Fruit fly (Drosophila melanogaster) whole organism, embryonic: Measurements from ENCODE around the gene CG15643.

Source experiments
- Aef1 ChIP-seq: fragments of 200-800 bp; sonication (Bioruptor generic); IDR thresholded peaks from 3 replicates; pipeline ENCODE4 v1.3.6; 2022; ENCODE audit warnings: missing biosample characterization, missing genetic modification characterization
- Atf6 ChIP-seq: fragments of 200-800 bp; sonication (Bioruptor generic); IDR thresholded peaks from 2 replicates; pipeline ENCODE4 v1.3.6; 2022; ENCODE audit warnings: missing biosample characterization, missing genetic modification characterization
- Awh ChIP-seq: fragments of 200-800 bp; sonication (Bioruptor generic); IDR thresholded peaks from 2 replicates; pipeline ENCODE4, ENCODE4 v1.3.6; 2022; ENCODE audit warnings: missing biosample characterization, missing genetic modification characterization
- CG11695 ChIP-seq: fragments of 200-800 bp; sonication (Bioruptor generic); IDR thresholded peaks from 3 replicates; pipeline ENCODE4 v1.3.6; 2022; ENCODE audit warnings: missing biosample characterization, missing genetic modification characterization
- CG11723 ChIP-seq: fragments of 200-800 bp; sonication (Bioruptor generic); optimal IDR thresholded peaks from 2 replicates; lab custom pipeline; 2017; ENCODE audit warnings: missing biosample characterization, mild to moderate bottlenecking, missing genetic modification characterization
- CG12391 ChIP-seq: fragments of 200-800 bp; sonication (Bioruptor generic); optimal IDR thresholded peaks from 3 replicates; lab custom pipeline; 2018; ENCODE audit warnings: missing biosample characterization, mild to moderate bottlenecking, missing genetic modification characterization, moderate library complexity
- CG15479 ChIP-seq: fragments of 200-800 bp; sonication (Bioruptor generic); optimal IDR thresholded peaks from 3 replicates; lab custom pipeline; 2019; ENCODE audit warnings: missing biosample characterization, mild to moderate bottlenecking, missing genetic modification characterization, moderate library complexity
- CG1603 ChIP-seq: fragments of 200-800 bp; sonication (Bioruptor generic); optimal IDR thresholded peaks from 2 replicates; lab custom pipeline; 2019; ENCODE audit warnings: missing biosample characterization, mild to moderate bottlenecking, missing genetic modification characterization, moderate library complexity
- CG4854 ChIP-seq: fragments of 200-800 bp; sonication (Bioruptor generic); optimal IDR thresholded peaks from 2 replicates; lab custom pipeline; 2016; ENCODE audit warnings: missing biosample characterization, missing genetic modification characterization, inconsistent platforms
- CG6254 ChIP-seq: fragments of 200-800 bp; sonication (Bioruptor generic); optimal IDR thresholded peaks from 3 replicates; lab custom pipeline; 2017; ENCODE audit warnings: mild to moderate bottlenecking, missing biosample characterization, missing genetic modification reagents, missing genetic modification characterization
- CG7987 ChIP-seq: fragments of 200-800 bp; sonication (Bioruptor generic); optimal IDR thresholded peaks from 2 replicates; lab custom pipeline; 2018; ENCODE audit warnings: missing biosample characterization, mild to moderate bottlenecking, missing genetic modification characterization, moderate library complexity
- CG9437 ChIP-seq: fragments of 200-800 bp; sonication (Bioruptor generic); optimal IDR thresholded peaks from 2 replicates; lab custom pipeline; 2018; ENCODE audit warnings: missing biosample characterization, mild to moderate bottlenecking, missing genetic modification characterization
- Dp ChIP-seq: fragments of 200-800 bp; sonication (Bioruptor generic); optimal IDR thresholded peaks from 2 replicates; lab custom pipeline; 2018; ENCODE audit warnings: missing biosample characterization, mild to moderate bottlenecking, missing genetic modification characterization, moderate library complexity
- E2f2 ChIP-seq: fragments of 200-800 bp; sonication (Bioruptor generic); IDR thresholded peaks from 2 replicates; pipeline ENCODE4 v1.3.6; 2022; ENCODE audit warnings: missing biosample characterization, missing genetic modification characterization
- Ets97D ChIP-seq: fragments of 200-800 bp; sonication (Bioruptor generic); optimal IDR thresholded peaks from 3 replicates; lab custom pipeline; 2016; ENCODE audit warnings: missing biosample characterization, missing genetic modification characterization
- Gsc ChIP-seq: fragments of 200-800 bp; sonication (Bioruptor generic); IDR thresholded peaks from 2 replicates; pipeline ENCODE4 v1.3.6; 2022; ENCODE audit warnings: missing biosample characterization, missing genetic modification characterization
- Gug ChIP-seq: fragments of 200-800 bp; sonication (Bioruptor generic); IDR thresholded peaks from 4 replicates; pipeline ENCODE4 v1.3.6; 2022; ENCODE audit warnings: missing biosample characterization, missing genetic modification characterization
- HLH54F ChIP-seq: fragments of 200-800 bp; sonication (Bioruptor generic); optimal IDR thresholded peaks from 3 replicates; lab custom pipeline; 2016; ENCODE audit warnings: missing biosample characterization, missing genetic modification characterization
- Hand ChIP-seq: fragments of 200-800 bp; sonication (Bioruptor generic); optimal IDR thresholded peaks from 2 replicates; lab custom pipeline; 2017; ENCODE audit warnings: mild to moderate bottlenecking, missing biosample characterization, missing genetic modification reagents, missing genetic modification characterization
- Lhr ChIP-seq: fragments of 200-800 bp; sonication (Bioruptor generic); optimal IDR thresholded peaks from 3 replicates; lab custom pipeline; 2017; ENCODE audit warnings: mild to moderate bottlenecking, missing biosample characterization, missing genetic modification reagents, missing genetic modification characterization
- MBD-R2 ChIP-seq: fragments of 200-800 bp; sonication (Bioruptor generic); IDR thresholded peaks from 2 replicates; pipeline ENCODE4 v1.3.6; 2022; ENCODE audit warnings: missing biosample characterization, missing genetic modification characterization
- MESR4 ChIP-seq: fragments of 200-800 bp; sonication (Bioruptor generic); optimal IDR thresholded peaks from 2 replicates; lab custom pipeline; 2018; ENCODE audit warnings: missing biosample characterization, mild to moderate bottlenecking, missing genetic modification characterization, moderate library complexity
- Med ChIP-seq: fragments of 200-800 bp; sonication (Bioruptor generic); peaks from one replicate; lab custom pipeline; 2016; ENCODE audit warnings: missing biosample characterization, missing genetic modification characterization, mild to moderate bottlenecking, inconsistent platforms, moderate library complexity
- Mes4 ChIP-seq: fragments of 200-800 bp; sonication (Bioruptor generic); optimal IDR thresholded peaks from 2 replicates; lab custom pipeline; 2016; ENCODE audit warnings: missing biosample characterization, missing genetic modification characterization
- Nf-YB ChIP-seq: fragments of 200-800 bp; sonication (Bioruptor generic); optimal IDR thresholded peaks from 3 replicates; lab custom pipeline; 2019; ENCODE audit warnings: missing biosample characterization, mild to moderate bottlenecking, missing genetic modification characterization, moderate library complexity
- Ptx1 ChIP-seq: fragments of 200-800 bp; sonication (Bioruptor generic); IDR thresholded peaks from 2 replicates; pipeline ENCODE4 v1.3.6; 2022; ENCODE audit warnings: missing biosample characterization, missing genetic modification characterization
- Rfx ChIP-seq: fragments of 200-800 bp; sonication (Bioruptor generic); IDR thresholded peaks from 2 replicates; pipeline ENCODE4 v1.3.6; 2022; ENCODE audit warnings: missing biosample characterization, missing genetic modification characterization
- Sin3A ChIP-seq: fragments of >200 bp; optimal IDR thresholded peaks from 2 replicates; lab custom pipeline; 2018
- Sox102F ChIP-seq: fragments of 200-800 bp; sonication (Bioruptor generic); optimal IDR thresholded peaks from 2 replicates; lab custom pipeline; 2018; ENCODE audit warnings: missing biosample characterization, mild to moderate bottlenecking, missing genetic modification characterization, moderate library complexity
- ac ChIP-seq: fragments of 200-800 bp; sonication (Bioruptor generic); optimal IDR thresholded peaks from 3 replicates; lab custom pipeline; 2017; ENCODE audit warnings: missing biosample characterization, mild to moderate bottlenecking, missing genetic modification characterization
- ap ChIP-seq: fragments of 200-800 bp; sonication (Bioruptor generic); IDR thresholded peaks from 2 replicates; pipeline ENCODE4 v1.3.6; 2022; ENCODE audit warnings: missing biosample characterization, missing genetic modification characterization
- az2 ChIP-seq: fragments of 200-800 bp; sonication (Bioruptor generic); optimal IDR thresholded peaks from 3 replicates; lab custom pipeline; 2016; ENCODE audit warnings: missing biosample characterization, missing genetic modification characterization
- bsh ChIP-seq, 2 experiments: fragments of 200-800 bp; sonication (Bioruptor generic); optimal IDR thresholded peaks; 2 replicates each; lab custom pipeline; 2017 to 2018; ENCODE audit warnings: mild to moderate bottlenecking in 2 of 2, missing biosample characterization in 2 of 2, missing genetic modification characterization in 2 of 2, moderate library complexity in 1 of 2
- chif ChIP-seq, 2 experiments: fragments of 200-800 bp; sonication (Bioruptor generic); optimal IDR thresholded peaks; 3 replicates each; lab custom pipeline; 2016; ENCODE audit warnings: missing biosample characterization in 2 of 2, missing genetic modification characterization in 2 of 2
- chinmo ChIP-seq: fragments of 200-800 bp; sonication (Bioruptor generic); IDR thresholded peaks from 4 replicates; pipeline ENCODE4 v1.3.6; 2022; ENCODE audit warnings: missing biosample characterization, missing genetic modification characterization; ENCODE audit not compliant: partially characterized antibody
- corto ChIP-seq: fragments of 200-800 bp; sonication (Bioruptor generic); optimal IDR thresholded peaks from 2 replicates; lab custom pipeline; 2016; ENCODE audit warnings: missing biosample characterization, mild to moderate bottlenecking, missing genetic modification characterization, moderate library complexity
- da ChIP-seq: fragments of 200-800 bp; sonication (Bioruptor generic); optimal IDR thresholded peaks from 2 replicates; lab custom pipeline; 2016; ENCODE audit warnings: missing biosample characterization, missing genetic modification characterization
- dati ChIP-seq: fragments of 200-800 bp; sonication (Bioruptor generic); IDR thresholded peaks from 2 replicates; pipeline ENCODE4 v1.3.6; 2022; ENCODE audit warnings: missing biosample characterization, missing genetic modification characterization
- fd102C ChIP-seq: fragments of 200-800 bp; sonication (Bioruptor generic); optimal IDR thresholded peaks from 2 replicates; lab custom pipeline; 2018; ENCODE audit warnings: missing biosample characterization, mild to moderate bottlenecking, missing genetic modification characterization, moderate library complexity
- hb ChIP-seq: fragments of 200-800 bp; sonication (Bioruptor generic); IDR thresholded peaks from 3 replicates; pipeline ENCODE4 v1.3.6; 2022; ENCODE audit warnings: missing biosample characterization, missing genetic modification characterization; ENCODE audit not compliant: partially characterized antibody
- hkb ChIP-seq, 2 experiments: fragments of 200-800 bp in 1 of 2; fragments of >200 bp in 1 of 2; sonication (Bioruptor generic) in 1 of 2; IDR thresholded peaks in 1 of 2; optimal IDR thresholded peaks in 1 of 2; 2 replicates each; pipeline versions ENCODE4 v1.3.6 to Lab custom; 2017 to 2022; ENCODE audit warnings: missing biosample characterization in 1 of 2, missing genetic modification characterization in 1 of 2
- jing ChIP-seq: fragments of 200-800 bp; sonication (Bioruptor generic); optimal IDR thresholded peaks from 2 replicates; lab custom pipeline; 2018; ENCODE audit warnings: missing biosample characterization, mild to moderate bottlenecking, missing genetic modification characterization
- ken ChIP-seq: fragments of 200-800 bp; sonication (Bioruptor generic); IDR thresholded peaks from 3 replicates; pipeline ENCODE4 v1.3.6; 2022; ENCODE audit warnings: missing biosample characterization, missing genetic modification characterization
- knrl ChIP-seq: fragments of 200-800 bp; sonication (Bioruptor generic); IDR thresholded peaks from 3 replicates; pipeline ENCODE4 v1.3.6; 2022; ENCODE audit warnings: missing biosample characterization, missing genetic modification characterization; ENCODE audit not compliant: partially characterized antibody
- maf-S ChIP-seq: fragments of 200-800 bp; sonication (Bioruptor generic); optimal IDR thresholded peaks from 2 replicates; lab custom pipeline; 2016; ENCODE audit warnings: missing biosample characterization, missing genetic modification characterization
- mld ChIP-seq: fragments of 200-800 bp; sonication (Bioruptor generic); IDR thresholded peaks from 3 replicates; pipeline ENCODE4 v1.3.6; 2022; ENCODE audit warnings: missing biosample characterization, missing genetic modification characterization; ENCODE audit not compliant: partially characterized antibody
- sob ChIP-seq: fragments of 200-800 bp; sonication (Bioruptor generic); IDR thresholded peaks from 2 replicates; pipeline ENCODE4 v1.3.6; 2022; ENCODE audit warnings: missing biosample characterization, missing genetic modification characterization
- ssp ChIP-seq: fragments of 200-800 bp; sonication (Bioruptor generic); IDR thresholded peaks from 2 replicates; pipeline ENCODE4 v1.3.6; 2022; ENCODE audit warnings: missing biosample characterization, missing genetic modification characterization
- stc ChIP-seq: fragments of 200-800 bp; sonication (Bioruptor generic); IDR thresholded peaks from 2 replicates; pipeline ENCODE4 v1.3.6; 2022; ENCODE audit warnings: missing biosample characterization, missing genetic modification characterization
- tgo ChIP-seq: fragments of 200-800 bp; sonication (Bioruptor generic); IDR thresholded peaks from 3 replicates; pipeline ENCODE4 v1.3.6; 2022; ENCODE audit warnings: missing biosample characterization, missing genetic modification characterization
- wek ChIP-seq: fragments of 200-800 bp; sonication (Bioruptor generic); optimal IDR thresholded peaks from 3 replicates; lab custom pipeline; 2018; ENCODE audit warnings: missing biosample characterization, mild to moderate bottlenecking, missing genetic modification characterization, moderate library complexity

The CG15643 gene

DNA sequence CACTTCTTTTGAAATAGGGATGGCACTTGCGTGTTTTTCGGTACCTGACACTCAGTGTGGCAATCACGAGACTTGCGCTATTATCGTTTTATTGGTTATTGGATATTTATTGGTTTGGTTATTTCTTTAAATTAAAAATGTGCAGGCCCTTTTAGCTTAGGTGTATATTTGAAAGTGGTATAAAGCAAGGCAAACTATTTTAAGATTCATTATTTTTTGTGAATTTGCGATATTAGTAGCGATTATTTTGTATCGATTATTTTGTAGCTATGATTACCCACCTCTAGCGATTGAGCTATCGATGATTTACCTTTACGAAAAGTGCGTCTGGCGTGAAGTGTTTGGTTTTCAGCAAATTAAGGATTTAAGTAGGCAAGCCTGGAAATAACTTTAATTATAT, 10.9 kb upstream of the CG15643 start, which contains the start of the genes CG9215 and CG8097 (continued):
- TF ChIP-seq da (no peak), Mes4 (no peak), bsh (GFP tag; optimal IDR thresholded peaks at IDR 0.05; lab: Kevin White, UChicago) (no peak), hkb (optimal IDR thresholded peaks at IDR 0.05; lab: Kevin White, UChicago) (no peak), hkb (GFP tag; IDR thresholded peaks at IDR 0.05; lab: Robert Waterston, UW) (no peak), CG9437 (peak; percentile 61), corto (GFP tag; lab: Kevin White, UChicago) (no peak), fd102C (GFP tag; lab: Kevin White, UChicago) (no peak), CG12391 (peak; percentile 48), CG1603 (tag; lab: Kevin White, UChicago) (no peak), ap (GFP tag; lab: Robert Waterston, UW) (no peak), Awh (no peak), Sin3A (lab: Kevin White, UChicago) (peak; percentile 78), CG7987 (GFP tag; lab: Kevin White, UChicago) (no peak), Rfx (peak; percentile 45; the same call in 1 of the 2 replicates), CG6254 (no peak), ac (GFP tag; lab: Kevin White, UChicago) (no peak), ssp (GFP tag; lab: Robert Waterston, UW) (no peak), mld (GFP tag; lab: Robert Waterston, UW) (peak; percentile 85; the same call in 2 of the 3 replicates), Hand (GFP tag; lab: Kevin White, UChicago) (no peak), dati (no peak), Atf6 (0 out of 2 replicates have a peak, but pooled peaks have one; percentile 38), maf-S (peak; percentile 39), tgo (GFP tag; lab: Robert Waterston, UW) (no peak), MESR4 (peak; percentile 1), CG11695 (GFP tag; lab: Robert Waterston, UW) (no peak), Dp (GFP tag; lab: Kevin White, UChicago) (peak; percentile 54), knrl (peak; percentile 97), Nf-YB (no peak), stc (no peak), chinmo (GFP tag; lab: Robert Waterston, UW) (peak; percentile 34; the same call in 1 of the 4 replicates), E2f2 (GFP tag; lab: Robert Waterston, UW) (peak; percentile 64), MBD-R2 (GFP tag; lab: Robert Waterston, UW) (peak; percentile 61), Sox102F (no peak), hb (GFP tag; lab: Robert Waterston, UW) (peak; percentile 91), sob (no peak; the same call in 1 of the 2 replicates), CG11723 (GFP tag; lab: Kevin White, UChicago) (no peak), wek (GFP tag; lab: Kevin White, UChicago) (no peak), HLH54F (GFP tag; lab: Kevin White, UChicago) (peak; percentile 59), CG15479 (GFP tag; lab: Kevin White, UChicago) (peak; percentile 9), chif (GFP tag; optimal IDR thresholded peaks at IDR 0.05; lab: Kevin White, UChicago) (peak in 1 of 2 experiments; percentile 5), ken (GFP tag; lab: Robert Waterston, UW) (no peak), az2 (peak; percentile 18), Aef1 (GFP tag; lab: Robert Waterston, UW) (no peak), Med (GFP tag; lab: Kevin White, UChicago) (peak; percentile 84), Ptx1 (peak; percentile 25; the same call in 1 of the 2 replicates), jing (no peak), Ets97D (GFP tag; lab: Kevin White, UChicago) (peak; percentile 51), Lhr (peak; percentile 36), CG4854 (no peak), Gug (no peak), Gsc (GFP tag; lab: Robert Waterston, UW) (no peak)
